Worm (Caenorhabditis elegans) whole organism, young adult: ENCODE results near the gene lir-2.

ENCODE experiments used
- F49E8.2 ChIP-seq: sonication (generic microtip); optimal IDR thresholded peaks from 3 replicates; lab custom pipeline; 2017; ENCODE audit warnings: missing genetic modification characterization, mild to moderate bottlenecking, missing compliant biosample characterization, antibody characterized with exemption, moderate library complexity; ENCODE audit not compliant: insufficient read depth
- zim-3 ChIP-seq: sonication (generic microtip); optimal IDR thresholded peaks from 2 replicates; lab custom pipeline; 2017; ENCODE audit warnings: mild to moderate bottlenecking, missing genetic modification characterization, moderate library complexity, missing compliant biosample characterization

DNA sequence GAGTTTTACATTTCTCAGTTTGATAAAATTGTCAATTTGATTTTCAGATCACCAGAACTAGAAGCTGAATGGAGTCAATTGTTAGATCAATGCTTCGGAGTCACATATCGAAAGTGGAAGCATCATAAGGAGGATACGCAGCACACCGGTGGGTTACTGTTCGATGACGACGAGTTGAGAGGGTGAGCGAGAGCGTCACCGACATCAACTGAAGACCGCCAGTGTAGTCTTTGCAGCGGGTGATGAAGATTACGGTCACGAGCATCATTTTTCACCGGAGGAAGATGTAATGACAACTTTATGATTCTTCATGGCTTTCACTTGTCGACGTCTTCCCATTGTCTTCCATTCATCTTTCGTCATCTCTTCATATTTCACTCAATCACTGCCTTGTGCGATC lies 14.8 kb downstream of the lir-2 start, which contains the start of gene lin-26:
- no peak for TF ChIP-seq zim-3 (tag; lab: Kevin White, UChicago)
- TF ChIP-seq F49E8.2 (tag; lab: Kevin White, UChicago): no peak
